Worm (Caenorhabditis elegans) whole organism, L2 larva: ENCODE data around the gene srbc-5.
A peak's percentile ranks its signal among the peaks of the same experiment; 100 is the strongest.

Experiments used
- C34F6.9 ChIP-seq: fragments of 150-350 bp; optimal IDR thresholded peaks from 2 replicates; lab custom pipeline; 2014; ENCODE audit warnings: missing biosample characterization, missing genetic modification characterization
- F13H6.1 ChIP-seq: sonication (generic microtip); optimal IDR thresholded peaks from 2 replicates; lab custom pipeline; 2016; ENCODE audit warnings: missing genetic modification characterization, missing compliant biosample characterization
- alr-1 ChIP-seq: fragments of 150-350 bp; optimal IDR thresholded peaks from 2 replicates; lab custom pipeline; 2014; ENCODE audit warnings: missing biosample characterization, missing genetic modification characterization
- aly-2 ChIP-seq: fragments of 150-350 bp; optimal IDR thresholded peaks from 2 replicates; lab custom pipeline; 2014; ENCODE audit warnings: missing biosample characterization, missing genetic modification characterization
- ama-1 ChIP-seq: fragments of 150-350 bp; optimal IDR thresholded peaks from 2 replicates; lab custom pipeline; 2018; ENCODE audit warnings: inconsistent platforms
- ceh-16 ChIP-seq: fragments of 150-350 bp; optimal IDR thresholded peaks from 2 replicates; lab custom pipeline; 2014; ENCODE audit warnings: missing biosample characterization, missing genetic modification characterization
- dmd-4 ChIP-seq: sonication (generic microtip); optimal IDR thresholded peaks from 2 replicates; lab custom pipeline; 2017; ENCODE audit warnings: missing biosample characterization, missing genetic modification characterization
- egl-27 ChIP-seq: sonication (generic microtip); optimal IDR thresholded peaks from 3 replicates; lab custom pipeline; 2017; ENCODE audit warnings: missing biosample characterization, missing genetic modification reagents, missing genetic modification characterization
- gmeb-1 ChIP-seq: fragments of 150-350 bp; optimal IDR thresholded peaks from 2 replicates; lab custom pipeline; 2014; ENCODE audit warnings: missing biosample characterization, missing genetic modification characterization
- lin-11 ChIP-seq: fragments of 150-350 bp; sonication (generic microtip); optimal IDR thresholded peaks from 2 replicates; lab custom pipeline; 2014; ENCODE audit warnings: missing biosample characterization, missing genetic modification characterization, inconsistent platforms, mixed read lengths
- lin-13 ChIP-seq: fragments of 150-350 bp; optimal IDR thresholded peaks from 2 replicates; lab custom pipeline; 2014; ENCODE audit warnings: missing biosample characterization, missing genetic modification reagents, missing genetic modification characterization
- lsy-2 ChIP-seq, 2 experiments: fragments of 150-350 bp in 1 of 2; sonication (generic microtip) in 1 of 2; optimal IDR thresholded peaks; 2 replicates each; lab custom pipeline; 2014 to 2017; ENCODE audit warnings: missing biosample characterization in 2 of 2, missing genetic modification characterization in 2 of 2
- mab-5 ChIP-seq: fragments of 150-350 bp; optimal IDR thresholded peaks from 2 replicates; lab custom pipeline; 2014; ENCODE audit warnings: missing biosample characterization, missing genetic modification characterization
- mbf-1 ChIP-seq: sonication (generic microtip); optimal IDR thresholded peaks from 2 replicates; lab custom pipeline; 2017; ENCODE audit warnings: missing biosample characterization, missing genetic modification characterization
- mdl-1 ChIP-seq, 2 experiments: fragments of 150-350 bp in 1 of 2; sonication (generic microtip) in 1 of 2; optimal IDR thresholded peaks; 2 replicates each; lab custom pipeline; 2017; ENCODE audit warnings: missing biosample characterization in 2 of 2, missing genetic modification characterization in 2 of 2
- nhr-10 ChIP-seq: sonication (generic microtip); optimal IDR thresholded peaks from 2 replicates; lab custom pipeline; 2017; ENCODE audit warnings: missing biosample characterization, missing genetic modification characterization
- nhr-11 ChIP-seq: fragments of 150-350 bp; optimal IDR thresholded peaks from 2 replicates; lab custom pipeline; 2014; ENCODE audit warnings: missing biosample characterization, missing genetic modification characterization
- nhr-12 ChIP-seq: fragments of 150-350 bp; optimal IDR thresholded peaks from 2 replicates; lab custom pipeline; 2014; ENCODE audit warnings: missing biosample characterization, missing genetic modification characterization
- nhr-129 ChIP-seq: fragments of 150-350 bp; optimal IDR thresholded peaks from 2 replicates; lab custom pipeline; 2014; ENCODE audit warnings: missing biosample characterization, missing genetic modification characterization
- nhr-21 ChIP-seq: fragments of 150-350 bp; optimal IDR thresholded peaks from 2 replicates; lab custom pipeline; 2014; ENCODE audit warnings: missing biosample characterization, missing genetic modification characterization
- nhr-23 ChIP-seq: fragments of 150-350 bp; optimal IDR thresholded peaks from 2 replicates; lab custom pipeline; 2014; ENCODE audit warnings: missing biosample characterization, missing genetic modification reagents, missing genetic modification characterization
- nhr-237 ChIP-seq: fragments of 150-350 bp; optimal IDR thresholded peaks from 2 replicates; lab custom pipeline; 2014; ENCODE audit warnings: missing biosample characterization, missing genetic modification characterization
- nhr-25 ChIP-seq: fragments of 150-350 bp; sonication (generic microtip); optimal IDR thresholded peaks from 3 replicates; lab custom pipeline; 2014; ENCODE audit warnings: missing biosample characterization, missing genetic modification characterization
- nhr-77 ChIP-seq: fragments of 150-350 bp; optimal IDR thresholded peaks from 2 replicates; lab custom pipeline; 2014; ENCODE audit warnings: missing biosample characterization, missing genetic modification characterization
- sem-4 ChIP-seq: fragments of 150-350 bp; optimal IDR thresholded peaks from 2 replicates; lab custom pipeline; 2014; ENCODE audit warnings: missing biosample characterization, missing genetic modification reagents, missing genetic modification characterization
- skn-1 ChIP-seq: sonication (generic microtip); optimal IDR thresholded peaks from 2 replicates; lab custom pipeline; 2017; ENCODE audit warnings: missing biosample characterization, missing genetic modification characterization
- sma-3 ChIP-seq: sonication (generic microtip); optimal IDR thresholded peaks from 2 replicates; lab custom pipeline; 2016; ENCODE audit warnings: missing genetic modification reagents, missing genetic modification characterization, missing compliant biosample characterization
- sma-9 ChIP-seq, 2 experiments: fragments of 150-350 bp in 1 of 2; sonication (generic microtip) in 1 of 2; optimal IDR thresholded peaks; 2 replicates each; lab custom pipeline; 2014 to 2016; ENCODE audit warnings: missing genetic modification characterization in 2 of 2, mild to moderate bottlenecking in 1 of 2, missing biosample characterization in 1 of 2, missing compliant biosample characterization in 1 of 2, missing genetic modification reagents in 1 of 2, moderate library complexity in 1 of 2
- unc-39 ChIP-seq: fragments of 150-350 bp; optimal IDR thresholded peaks from 2 replicates; lab custom pipeline; 2014; ENCODE audit warnings: missing biosample characterization, missing genetic modification characterization
- ztf-1 ChIP-seq: fragments of 200-800 bp; sonication (Bioruptor generic); conservative IDR thresholded peaks from 2 replicates; pipeline ENCODE4 v1.3.6; 2022; ENCODE audit warnings: missing genetic modification characterization, missing compliant biosample characterization
- ztf-4 ChIP-seq: fragments of 150-350 bp; optimal IDR thresholded peaks from 2 replicates; lab custom pipeline; 2014; ENCODE audit warnings: missing biosample characterization, missing genetic modification characterization

The srbc-5 gene

DNA sequence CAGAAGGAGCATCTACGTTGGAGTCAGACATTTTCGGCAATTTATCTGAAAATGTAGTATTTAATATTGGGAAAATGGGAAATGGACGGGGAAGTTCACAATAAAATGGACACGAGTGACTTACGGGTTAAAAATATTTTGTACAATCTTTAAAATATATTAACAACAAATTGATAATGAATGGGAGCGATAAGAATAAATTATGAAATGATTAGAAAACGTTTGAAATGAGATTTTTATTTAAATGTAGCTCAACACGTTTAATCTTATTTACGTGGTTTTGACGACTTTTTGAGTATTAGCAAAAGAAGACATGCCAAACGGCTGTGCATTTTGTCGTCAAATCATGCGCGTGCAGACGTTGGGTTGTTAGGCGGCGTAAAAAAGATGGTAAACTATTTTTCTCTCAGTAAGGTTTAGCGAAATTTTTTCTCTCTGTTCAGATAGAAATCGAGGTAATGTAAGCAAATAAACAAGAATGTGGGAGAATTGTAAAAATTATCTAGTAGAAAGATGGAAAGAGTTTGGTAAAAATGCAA lies 18.0 kb downstream of the srbc-5 start, which contains the start of gene fbxa-64:
Gene fbxa-64 (minus strand): TSS at position 51 of the 539 bp plus-strand sequence.
- TF ChIP-seq nhr-237 (tag; lab: Kevin White, UChicago), result no peak
- TF ChIP-seq lin-13 (GFP tag; lab: Kevin White, UChicago), result no peak
- TF ChIP-seq nhr-25 (tag; lab: Kevin White, UChicago), result no peak
- no peak for TF ChIP-seq ama-1
- TF ChIP-seq mdl-1 (tag; optimal IDR thresholded peaks at IDR 0.05; lab: Kevin White, UChicago), result no peak
- TF ChIP-seq unc-39 (tag; lab: Kevin White, UChicago), result no peak
- TF ChIP-seq nhr-77 (tag; lab: Kevin White, UChicago), result no peak
- peak in 1 of 2 experiments; percentile 18 for TF ChIP-seq lsy-2 (tag; optimal IDR thresholded peaks at IDR 0.05; lab: Kevin White, UChicago)
- TF ChIP-seq nhr-10 (tag; lab: Kevin White, UChicago), result no peak
- TF ChIP-seq sma-3 (GFP tag; lab: Kevin White, UChicago), result no peak
- no peak for TF ChIP-seq egl-27 (tag; lab: Kevin White, UChicago)
- TF ChIP-seq dmd-4 (tag; lab: Kevin White, UChicago), result no peak
- TF ChIP-seq C34F6.9 (tag; lab: Kevin White, UChicago), result peak; percentile 9

DNA sequence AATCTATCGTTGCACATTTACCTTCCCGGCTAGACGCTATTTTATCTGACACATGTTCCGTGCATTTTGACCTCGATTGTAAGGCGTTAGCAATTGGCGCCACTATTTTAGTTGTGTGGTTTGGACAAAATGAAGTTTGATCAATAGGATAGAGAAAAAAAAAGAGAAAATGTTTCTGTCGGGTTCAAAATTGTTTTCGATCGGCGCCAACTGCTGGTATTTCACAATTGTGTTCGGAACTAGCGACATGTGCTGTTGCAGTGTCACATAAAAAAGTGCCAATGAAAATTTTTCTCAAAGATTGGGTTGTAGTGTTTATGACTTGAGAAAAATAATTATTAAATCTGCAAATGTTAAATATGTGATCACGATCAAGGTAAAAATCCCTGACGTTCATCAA lies 19.0 kb downstream of the srbc-5 start:
- peak in 1 of 2 experiments; percentile 27 for TF ChIP-seq lsy-2 (tag; optimal IDR thresholded peaks at IDR 0.05; lab: Kevin White, UChicago)
- peak; percentile 78 for TF ChIP-seq sma-9 (GFP tag; optimal IDR thresholded peaks at IDR 0.05; lab: Kevin White, UChicago)
- no peak for TF ChIP-seq sma-9 (tag; optimal IDR thresholded peaks at IDR 0.05; lab: Kevin White, UChicago)
- no peak for TF ChIP-seq nhr-12 (tag; lab: Kevin White, UChicago)
- TF ChIP-seq ama-1, result no peak
- TF ChIP-seq ztf-1 (GFP tag; lab: Robert Waterston, UW), result no peak
- TF ChIP-seq skn-1 (tag; lab: Kevin White, UChicago), result no peak
- no peak for TF ChIP-seq lin-11 (tag; lab: Kevin White, UChicago)
- TF ChIP-seq F13H6.1, result peak; percentile 65
- TF ChIP-seq nhr-129 (tag; lab: Kevin White, UChicago), result no peak
- TF ChIP-seq nhr-10 (tag; lab: Kevin White, UChicago), result no peak
- TF ChIP-seq, all 48 proteins: peak for 3

DNA sequence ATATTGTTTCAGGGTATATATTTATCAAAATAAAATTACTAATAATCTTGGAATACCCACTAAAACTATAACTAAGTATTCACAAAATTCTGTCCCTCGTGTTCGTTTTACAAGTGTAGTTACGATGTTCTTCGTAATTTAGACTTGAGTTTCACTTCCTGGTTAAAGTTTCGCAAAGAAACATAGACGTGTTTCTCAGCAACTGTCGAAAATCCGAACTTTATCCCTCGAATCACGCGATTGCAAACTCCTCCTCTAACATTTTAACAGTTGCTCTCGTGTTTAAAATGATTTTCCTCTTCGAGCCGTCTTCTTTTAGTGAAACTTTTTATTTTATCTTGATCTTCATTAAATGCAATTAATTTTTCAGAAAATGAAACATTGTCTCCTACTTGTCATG lies 19.8 kb downstream of the srbc-5 start, which contains the start of gene T28A11.2:
Gene T28A11.2 (plus strand): TSS at position 371 of the 400 bp plus-strand sequence.
- TF ChIP-seq lin-13 (GFP tag; lab: Kevin White, UChicago), result no peak
- TF ChIP-seq alr-1, result no peak
- TF ChIP-seq mab-5 (tag; lab: Kevin White, UChicago), result no peak
- no peak for TF ChIP-seq ztf-4 (tag; lab: Kevin White, UChicago)
- TF ChIP-seq mbf-1, result no peak
- peak; percentile 8 for TF ChIP-seq sem-4 (tag; lab: Kevin White, UChicago)
- TF ChIP-seq lin-11 (tag; lab: Kevin White, UChicago), result no peak
- TF ChIP-seq egl-27 (tag; lab: Kevin White, UChicago), result no peak
- no peak for TF ChIP-seq nhr-11 (tag; lab: Kevin White, UChicago)
- no peak for TF ChIP-seq lsy-2 (tag; optimal IDR thresholded peaks at IDR 0.05; lab: Kevin White, UChicago)
- no peak for TF ChIP-seq nhr-21
- TF ChIP-seq nhr-23 (tag; lab: Kevin White, UChicago), result no peak
- no peak for TF ChIP-seq nhr-77 (tag; lab: Kevin White, UChicago)
- no peak for TF ChIP-seq ceh-16
- peak; percentile 50 for TF ChIP-seq F13H6.1
- no peak for TF ChIP-seq gmeb-1 (tag; lab: Kevin White, UChicago)
- no peak for TF ChIP-seq dmd-4 (tag; lab: Kevin White, UChicago)
- peak; percentile 71 for TF ChIP-seq sma-9 (GFP tag; optimal IDR thresholded peaks at IDR 0.05; lab: Kevin White, UChicago)
- TF ChIP-seq sma-9 (tag; optimal IDR thresholded peaks at IDR 0.05; lab: Kevin White, UChicago), result no peak

DNA sequence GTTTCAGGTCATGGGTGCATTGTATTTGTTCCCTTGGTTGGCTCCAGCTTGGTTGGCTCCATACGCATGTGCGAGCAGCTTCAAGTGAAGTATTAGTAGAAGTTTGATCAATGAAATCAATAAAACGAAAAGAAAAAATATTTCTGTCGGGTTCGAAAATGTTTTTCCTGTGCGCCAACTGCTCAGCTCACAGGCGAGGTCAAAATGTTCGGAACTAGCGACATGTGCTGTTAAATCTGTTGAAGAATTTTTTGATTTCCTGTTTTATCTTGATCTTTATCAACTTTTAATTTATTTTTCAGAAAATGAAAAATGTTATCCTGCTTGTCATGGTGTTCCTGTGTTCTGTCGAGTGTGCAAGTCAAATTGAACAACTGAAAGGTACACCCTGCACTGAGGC lies 21.3 kb downstream of the srbc-5 start, which contains the start of gene T28A11.25:
Gene T28A11.25 (plus strand): TSS at position 301 of the 400 bp plus-strand sequence.
- TF ChIP-seq nhr-12 (tag; lab: Kevin White, UChicago) (no peak), sma-9 (GFP tag; optimal IDR thresholded peaks at IDR 0.05; lab: Kevin White, UChicago) (peak; percentile 64), sma-9 (tag; optimal IDR thresholded peaks at IDR 0.05; lab: Kevin White, UChicago) (no peak)

DNA sequence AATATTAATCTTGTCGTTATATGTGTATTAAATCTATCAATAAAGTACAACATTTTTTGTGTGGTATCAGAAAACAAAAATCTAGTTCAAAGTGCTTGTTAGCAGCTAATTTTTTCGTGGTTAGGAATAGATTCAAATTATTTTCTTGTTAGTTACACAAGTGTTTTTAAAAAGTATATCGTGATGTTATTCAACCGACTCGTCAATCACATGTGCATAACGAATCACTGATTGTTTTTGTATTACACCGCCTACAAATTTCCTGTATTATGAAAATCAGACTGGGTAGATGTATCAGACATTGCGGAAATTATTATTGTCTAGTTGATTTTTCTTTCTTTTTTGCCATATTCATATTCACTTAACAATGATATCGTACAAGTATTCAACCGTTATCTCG lies 22.8 kb downstream of the srbc-5 start, which contains the start of gene str-64:
Gene str-64 (plus strand): TSS at position 301 of the 400 bp plus-strand sequence.
- TF ChIP-seq mbf-1, result no peak
- no peak for TF ChIP-seq nhr-11 (tag; lab: Kevin White, UChicago)
- TF ChIP-seq ceh-16, result no peak
- TF ChIP-seq nhr-21, result no peak
- no peak for TF ChIP-seq lin-13 (GFP tag; lab: Kevin White, UChicago)
- no peak for TF ChIP-seq C34F6.9 (tag; lab: Kevin White, UChicago)
- no peak for TF ChIP-seq aly-2
- no peak for TF ChIP-seq ztf-1 (GFP tag; lab: Robert Waterston, UW)
- no peak for TF ChIP-seq nhr-12 (tag; lab: Kevin White, UChicago)
- no peak for TF ChIP-seq lin-11 (tag; lab: Kevin White, UChicago)
